Fruit fly (Drosophila melanogaster): ENCODE results near the gene Nepl8.

The Nepl8 gene

dm6 chr2L:16532702-16533385 lies 44.9 kb downstream of the Nepl8 start, which contains the start of gene CG5953 (continued):
- TF ChIP-seq her (GFP tag; optimal IDR thresholded peaks at IDR 0.05) (peak; percentile 84), inv (GFP tag; IDR thresholded peaks at IDR 0.05; ENCODE audit: partially characterized antibody) (no peak), CG18599 (GFP tag; optimal IDR thresholded peaks at IDR 0.05) (peak; percentile 99), sima (GFP tag; optimal IDR thresholded peaks at IDR 0.05) (peak; percentile 79), E2f2 (GFP tag; IDR thresholded peaks at IDR 0.05) (peak; percentile 84), Spps (tag; optimal IDR thresholded peaks at IDR 0.05) (peak; percentile 95), jumu (GFP tag; optimal IDR thresholded peaks at IDR 0.05) (peak; percentile 93), CG15696 (tag; optimal IDR thresholded peaks at IDR 0.05) (peak; percentile 88), CG10267 (tag; optimal IDR thresholded peaks at IDR 0.05) (peak; percentile 93), en (GFP tag; optimal IDR thresholded peaks at IDR 0.05) (peak; percentile 90), CG9817 (tag; optimal IDR thresholded peaks at IDR 0.05) (peak; percentile 94), dati (GFP tag; IDR thresholded peaks at IDR 0.05) (peak; percentile 74), cato (GFP tag; optimal IDR thresholded peaks at IDR 0.05; ENCODE audit: borderline replicate concordance) (peak; percentile 83), hkb (optimal IDR thresholded peaks at IDR 0.05) (no peak), hkb (GFP tag; IDR thresholded peaks at IDR 0.05) (peak; percentile 97), dpn (GFP tag; optimal IDR thresholded peaks at IDR 0.05) (peak; percentile 94), odd (GFP tag; optimal IDR thresholded peaks at IDR 0.05) (peak; percentile 95), ase (GFP tag; IDR thresholded peaks at IDR 0.05) (peak; percentile 93), ssp (GFP tag; IDR thresholded peaks at IDR 0.05) (peak; percentile 88), CG15269 (tag; optimal IDR thresholded peaks at IDR 0.05) (peak; percentile 96), Hmr (GFP tag; optimal IDR thresholded peaks at IDR 0.05) (peak; percentile 98), sim (GFP tag; IDR thresholded peaks at IDR 0.05) (peak; percentile 87), CG31224 (GFP tag; IDR thresholded peaks at IDR 0.05) (peak; percentile 92), Ets97D (GFP tag; optimal IDR thresholded peaks at IDR 0.05) (peak; percentile 70), CG11560 (tag; IDR thresholded peaks at IDR 0.05) (peak; percentile 88), CG11696 (GFP tag; IDR thresholded peaks at IDR 0.05) (peak; percentile 100), tap (tag; optimal IDR thresholded peaks at IDR 0.05) (peak; percentile 95), dysf (GFP tag; IDR thresholded peaks at IDR 0.05) (peak; percentile 98), CG5245 (GFP tag; optimal IDR thresholded peaks at IDR 0.05) (peak; percentile 90), Mes4 (GFP tag; optimal IDR thresholded peaks at IDR 0.05) (peak; percentile 89), phol (tag; optimal IDR thresholded peaks at IDR 0.05) (peak; percentile 97), kah (GFP tag; optimal IDR thresholded peaks at IDR 0.05) (peak; percentile 91), slp2 (GFP tag; optimal IDR thresholded peaks at IDR 0.05) (peak; percentile 91), seq (GFP tag; IDR thresholded peaks at IDR 0.05) (peak; percentile 98), CoRest (tag; optimal IDR thresholded peaks at IDR 0.05) (peak; percentile 97), CG1602 (GFP tag; optimal IDR thresholded peaks at IDR 0.05) (peak; percentile 92), CG34224 (GFP tag; IDR thresholded peaks at IDR 0.05; ENCODE audit: partially characterized antibody) (peak; percentile 62), CTCF (GFP tag; optimal IDR thresholded peaks at IDR 0.05) (peak; percentile 66), CG3281 (GFP tag; optimal IDR thresholded peaks at IDR 0.05) (peak; percentile 98), CG4820 (GFP tag; optimal IDR thresholded peaks at IDR 0.05) (peak; percentile 93), gt (GFP tag; IDR thresholded peaks at IDR 0.05) (peak; percentile 86), BtbVII (GFP tag; optimal IDR thresholded peaks at IDR 0.05) (peak; percentile 97), klu (GFP tag; IDR thresholded peaks at IDR 0.05) (peak; percentile 95), Nf-YA (GFP tag; IDR thresholded peaks at IDR 0.05) (peak; percentile 92), CG7963 (GFP tag; IDR thresholded peaks at IDR 0.05; ENCODE audit: partially characterized antibody) (no peak), CG15601 (tag; optimal IDR thresholded peaks at IDR 0.05) (peak; percentile 95), CG15073 (GFP tag; optimal IDR thresholded peaks at IDR 0.05) (peak; percentile 68), CG2712 (tag; optimal IDR thresholded peaks at IDR 0.05) (peak; percentile 97), Bdp1 (GFP tag; optimal IDR thresholded peaks at IDR 0.05) (peak; percentile 87), CG9932 (GFP tag; IDR thresholded peaks at IDR 0.05) (peak; percentile 95), z (GFP tag; IDR thresholded peaks at IDR 0.05) (peak; percentile 67)

All from whole organism, embryonic.